Worm (Caenorhabditis elegans): ENCODE measurements around the gene T04H1.13.

Gene T04H1.13

DNA sequence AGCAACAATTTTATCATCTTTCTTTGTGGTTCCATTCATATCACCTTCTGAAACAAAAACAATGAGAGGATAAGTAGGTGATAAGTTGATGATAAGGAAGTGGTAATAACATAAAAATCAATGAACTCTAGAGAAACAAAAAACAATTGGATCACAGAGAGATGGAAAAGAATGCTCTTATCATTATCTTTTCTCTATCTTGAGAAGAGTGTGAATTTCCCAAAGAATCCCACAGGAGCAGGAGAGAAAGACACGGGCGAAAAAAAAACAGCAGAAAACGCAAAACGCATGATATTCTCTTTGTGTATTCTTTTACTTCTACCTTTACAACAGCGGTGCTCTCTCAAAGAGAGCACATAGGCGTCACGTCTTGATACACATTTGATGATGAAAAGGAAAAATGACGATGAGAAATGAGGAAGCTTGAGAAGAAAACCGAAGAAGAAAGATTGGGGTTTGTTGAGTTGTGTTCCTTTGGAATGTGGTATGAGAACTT, 24.5 kb upstream of the T04H1.13 start, which contains the start of gene twk-24:
Gene twk-24, minus strand, starts transcription at position 51 of the 496 bp plus-strand sequence.
- TF ChIP-seq M03D4.4 (tag; optimal IDR thresholded peaks at IDR 0.05) (no peak), pha-4 (tag; optimal IDR thresholded peaks at IDR 0.05) (no peak), elt-1 (tag; optimal IDR thresholded peaks at IDR 0.05; ENCODE audit: borderline replicate concordance, insufficient read depth) (no peak), nhr-12 (tag; optimal IDR thresholded peaks at IDR 0.05) (no peak), nhr-237 (tag; optimal IDR thresholded peaks at IDR 0.05) (no peak), lin-32 (GFP tag; optimal IDR thresholded peaks at IDR 0.05) (no peak), drap-1 (GFP tag; optimal IDR thresholded peaks at IDR 0.05) (no peak), bed-3 (GFP tag; optimal IDR thresholded peaks at IDR 0.05) (no peak), ceh-83 (GFP tag; optimal IDR thresholded peaks at IDR 0.05) (no peak), ham-2 (GFP tag; optimal IDR thresholded peaks at IDR 0.05) (no peak), mep-1 (tag; optimal IDR thresholded peaks at IDR 0.05) (no peak), nhr-76 (tag; optimal IDR thresholded peaks at IDR 0.05) (no peak), hlh-1 (tag; optimal IDR thresholded peaks at IDR 0.05) (no peak), nhr-28 (tag; optimal IDR thresholded peaks at IDR 0.05) (no peak), lsy-2 (tag; optimal IDR thresholded peaks at IDR 0.05) (no peak)

DNA sequence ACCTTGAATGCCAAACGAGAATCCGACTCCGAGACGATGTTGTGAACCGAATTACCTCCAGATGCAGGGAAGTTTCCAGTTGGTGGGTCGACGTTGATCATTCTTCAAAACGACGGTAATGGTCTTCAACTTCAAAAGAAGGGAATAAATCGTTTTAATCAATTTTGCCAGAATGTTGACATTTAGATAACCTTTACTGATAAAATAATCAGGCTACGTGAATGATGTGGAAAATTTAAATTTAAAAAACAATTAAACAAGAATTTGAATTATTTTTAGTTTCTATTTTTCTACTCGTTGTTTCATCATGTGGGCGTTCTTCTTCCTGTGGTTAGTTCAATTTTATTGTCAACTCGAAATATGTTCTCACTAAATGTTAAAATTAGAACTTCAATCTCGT, 18.9 kb upstream of the T04H1.13 start, which contains the start of gene ssp-35:
Gene ssp-35, minus strand, starts transcription at position 101 of the 400 bp plus-strand sequence.
- TF ChIP-seq zip-8 (tag; optimal IDR thresholded peaks at IDR 0.05) (no peak), nhr-237 (tag; optimal IDR thresholded peaks at IDR 0.05) (no peak), ceh-83 (GFP tag; optimal IDR thresholded peaks at IDR 0.05) (no peak), nhr-2 (tag; optimal IDR thresholded peaks at IDR 0.05) (no peak), nhr-76 (tag; optimal IDR thresholded peaks at IDR 0.05) (no peak)

DNA sequence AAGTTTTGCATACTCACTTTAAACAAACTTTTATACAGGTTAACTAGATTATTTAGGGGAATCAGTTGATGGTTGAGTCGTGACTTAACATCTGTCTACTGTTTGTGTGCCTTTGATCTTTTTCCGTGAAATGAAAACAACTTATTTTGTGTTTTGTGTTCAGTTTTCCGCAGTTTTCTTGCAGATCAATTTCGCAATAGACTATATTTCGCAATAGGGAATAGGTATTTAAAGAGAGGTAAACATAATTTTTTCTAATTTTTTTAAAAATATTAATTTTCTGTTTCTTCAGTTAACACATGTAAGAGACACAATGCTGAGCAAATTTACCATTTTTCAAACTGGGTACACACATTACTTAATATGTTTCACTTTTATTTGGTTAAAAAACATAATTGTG, 16.5 kb upstream of the T04H1.13 start, which contains the start of gene tbb-6:
Gene tbb-6, plus strand, starts transcription at position 155 of the 400 bp plus-strand sequence.
- TF ChIP-seq unc-62 (GFP tag; optimal IDR thresholded peaks at IDR 0.05) (no peak), M03D4.4 (tag; optimal IDR thresholded peaks at IDR 0.05) (no peak), lin-32 (GFP tag; optimal IDR thresholded peaks at IDR 0.05) (no peak), lsy-2 (tag; optimal IDR thresholded peaks at IDR 0.05) (no peak), elt-1 (tag; optimal IDR thresholded peaks at IDR 0.05; ENCODE audit: borderline replicate concordance, insufficient read depth) (no peak), unc-120 (tag; optimal IDR thresholded peaks at IDR 0.05; ENCODE audit: poor library complexity, severe bottlenecking) (no peak), hlh-1 (tag; optimal IDR thresholded peaks at IDR 0.05) (no peak), pha-4 (tag; optimal IDR thresholded peaks at IDR 0.05) (no peak)

DNA sequence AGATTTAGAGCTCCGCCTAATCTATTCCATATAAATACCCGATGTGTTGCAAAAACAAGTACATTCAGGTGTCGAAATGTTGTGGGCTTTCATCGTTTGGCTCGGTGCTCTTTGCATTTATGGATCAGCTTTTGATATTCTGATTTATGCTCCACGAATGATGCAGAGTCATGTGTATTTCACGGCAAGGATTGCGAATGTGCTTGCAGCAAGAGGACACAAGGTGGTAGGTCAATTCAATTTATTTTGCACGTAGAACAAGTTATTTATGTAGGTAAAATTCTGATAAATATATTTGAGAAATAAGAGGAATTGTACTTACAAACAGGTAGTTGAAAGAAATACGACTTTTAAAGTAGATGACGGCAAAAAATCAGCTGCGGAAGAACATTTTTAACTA, 14.1 kb upstream of the T04H1.13 start, which contains the start of gene ugt-56:
Gene ugt-56, plus strand, starts transcription at position 61 of the 400 bp plus-strand sequence.
- TF ChIP-seq ceh-83 (GFP tag; optimal IDR thresholded peaks at IDR 0.05) (no peak), nhr-237 (tag; optimal IDR thresholded peaks at IDR 0.05) (no peak), lin-13 (tag; optimal IDR thresholded peaks at IDR 0.05) (no peak), mab-5 (tag; optimal IDR thresholded peaks at IDR 0.05) (no peak), nhr-12 (tag; optimal IDR thresholded peaks at IDR 0.05) (no peak), unc-120 (tag; optimal IDR thresholded peaks at IDR 0.05; ENCODE audit: poor library complexity, severe bottlenecking) (no peak), ceh-39 (tag; optimal IDR thresholded peaks at IDR 0.05) (no peak), M03D4.4 (tag; optimal IDR thresholded peaks at IDR 0.05) (no peak), cnd-1 (tag; optimal IDR thresholded peaks at IDR 0.05) (no peak), unc-62 (GFP tag; optimal IDR thresholded peaks at IDR 0.05) (no peak), lin-32 (GFP tag; optimal IDR thresholded peaks at IDR 0.05) (no peak), tbx-8 (GFP tag; optimal IDR thresholded peaks at IDR 0.05) (no peak)

DNA sequence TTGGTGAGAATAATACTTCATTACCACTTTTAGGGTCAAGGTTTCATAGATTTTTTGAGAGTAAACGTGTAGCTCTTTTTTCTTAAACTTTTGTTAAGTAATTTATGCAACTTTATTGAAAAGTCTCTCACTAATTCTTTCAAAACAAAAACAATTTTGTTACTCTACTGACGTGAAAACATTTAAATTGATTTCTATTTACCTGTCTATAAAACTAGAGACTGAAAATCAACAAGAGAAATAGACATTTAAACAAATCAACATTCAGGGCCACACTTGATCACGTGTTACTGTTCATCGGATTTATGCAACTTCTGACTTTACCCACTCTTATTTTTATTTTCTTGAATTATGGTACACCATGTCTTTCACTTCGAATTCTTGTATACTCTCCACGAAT, 11.6 kb upstream of the T04H1.13 start, which contains the start of gene ugt-55:
Gene ugt-55, plus strand, starts transcription at position 301 of the 400 bp plus-strand sequence.
- TF ChIP-seq cnd-1 (tag; optimal IDR thresholded peaks at IDR 0.05) (no peak), mab-5 (tag; optimal IDR thresholded peaks at IDR 0.05) (no peak), ceh-83 (GFP tag; optimal IDR thresholded peaks at IDR 0.05) (no peak), zip-8 (tag; optimal IDR thresholded peaks at IDR 0.05) (no peak), lin-32 (GFP tag; optimal IDR thresholded peaks at IDR 0.05) (no peak), sem-2 (GFP tag; optimal IDR thresholded peaks at IDR 0.05) (no peak), snpc-4 (tag; optimal IDR thresholded peaks at IDR 0.05) (no peak), mep-1 (tag; optimal IDR thresholded peaks at IDR 0.05) (no peak), ceh-43 (GFP tag; optimal IDR thresholded peaks at IDR 0.05) (no peak), M03D4.4 (tag; optimal IDR thresholded peaks at IDR 0.05) (no peak)

DNA sequence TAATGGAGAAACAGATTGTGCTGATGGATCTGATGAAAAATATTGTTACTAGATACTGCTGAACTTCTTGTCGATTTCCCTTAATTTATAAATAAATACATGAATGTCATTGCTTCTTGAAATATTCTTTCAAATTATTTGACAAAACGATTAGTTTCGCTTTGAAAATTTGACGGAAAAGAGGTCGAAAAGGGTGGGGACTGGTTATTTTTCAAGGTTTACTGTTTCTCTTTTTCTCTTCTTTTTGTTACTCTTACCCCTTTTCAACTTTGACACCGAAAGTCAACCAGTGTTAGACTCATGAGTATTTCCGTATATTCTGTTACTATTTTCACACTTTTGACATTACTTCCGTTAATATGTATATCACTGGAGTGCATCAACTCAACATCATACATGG, 10.5 kb upstream of the T04H1.13 start, which contains the start of gene T04H1.12:
Gene T04H1.12, plus strand, starts transcription at position 301 of the 400 bp plus-strand sequence.
- no peak for TF ChIP-seq lin-32 (GFP tag; optimal IDR thresholded peaks at IDR 0.05)
- no peak for TF ChIP-seq nhr-2 (tag; optimal IDR thresholded peaks at IDR 0.05)

Data from whole organism, mixed stage, embryonic.